Worm (Caenorhabditis elegans) whole organism, L1 larva: ENCODE results near the gene W03B1.9.

Experiments
- blmp-1 ChIP-seq: fragments of 150-350 bp; optimal IDR thresholded peaks from 2 replicates; lab custom pipeline; 2014; ENCODE audit warnings: missing biosample characterization, missing genetic modification characterization
- lin-39 ChIP-seq: fragments of 150-350 bp; optimal IDR thresholded peaks from 2 replicates; lab custom pipeline; 2014; ENCODE audit warnings: missing biosample characterization, missing genetic modification reagents, missing genetic modification characterization
- lir-3 ChIP-seq: sonication (generic microtip); optimal IDR thresholded peaks from 2 replicates; lab custom pipeline; 2016; ENCODE audit warnings: mild to moderate bottlenecking, missing genetic modification characterization, moderate library complexity, missing compliant biosample characterization; ENCODE audit not compliant: poor library complexity
- nhr-11 ChIP-seq: fragments of 150-350 bp; optimal IDR thresholded peaks from 2 replicates; lab custom pipeline; 2014; ENCODE audit warnings: missing biosample characterization, missing genetic modification characterization
- nhr-28 ChIP-seq: fragments of 150-350 bp; optimal IDR thresholded peaks from 2 replicates; lab custom pipeline; 2014; ENCODE audit warnings: missing biosample characterization, missing genetic modification characterization
- snpc-4 ChIP-seq: fragments of 150-350 bp; optimal IDR thresholded peaks from 2 replicates; lab custom pipeline; 2014; ENCODE audit warnings: missing biosample characterization, missing genetic modification characterization
- unc-86 ChIP-seq: sonication (generic microtip); optimal IDR thresholded peaks from 2 replicates; lab custom pipeline; 2016; ENCODE audit warnings: missing genetic modification characterization, missing compliant biosample characterization

DNA sequence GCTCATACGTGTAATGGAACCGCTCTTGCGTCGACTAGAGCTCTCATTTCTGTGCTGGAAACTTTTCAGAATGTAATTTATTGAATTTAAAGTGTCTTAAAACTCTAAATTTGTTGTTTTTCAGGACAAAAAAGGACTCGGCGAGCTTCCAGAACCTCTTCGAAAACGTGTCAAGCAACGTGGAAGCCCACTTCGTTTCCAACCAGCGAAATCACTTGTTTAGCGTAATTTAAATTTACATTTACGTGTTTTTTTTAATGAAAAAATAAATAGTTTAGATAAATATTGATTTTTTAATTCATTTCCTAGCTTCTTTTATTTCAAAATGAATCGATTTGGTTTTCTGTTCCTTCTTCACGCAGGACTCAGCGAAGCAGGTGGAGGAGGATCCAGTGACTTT, 2.9 kb upstream of the W03B1.9 start, which contains the start of gene F55F10.3:
- TF ChIP-seq nhr-11 (tag; lab: Kevin White, UChicago) (no peak), lin-39 (no peak), snpc-4 (tag; lab: Kevin White, UChicago) (no peak), nhr-28 (tag; lab: Kevin White, UChicago) (no peak), unc-86 (tag; lab: Kevin White, UChicago) (no peak), lir-3 (tag; lab: Kevin White, UChicago) (no peak), blmp-1 (tag; lab: Kevin White, UChicago) (no peak)
